Worm (Caenorhabditis elegans): ENCODE measurements around the gene W07G4.1.
A peak's percentile ranks its signal among the peaks of the same experiment; 100 is the strongest.

Gene W07G4.1

ce11 chrV:13082442-13083126, 49.3 kb downstream of the W07G4.1 start, which contains the start of gene C34B4.2 (continued):
- TF ChIP-seq nhr-77 (tag; optimal IDR thresholded peaks at IDR 0.05) (peak; percentile 5), T20F7.1 (GFP tag; optimal IDR thresholded peaks at IDR 0.05) (peak; percentile 25), pha-4 (GFP tag; IDR thresholded peaks at IDR 0.05) (peak; percentile 61), pha-4 (tag; optimal IDR thresholded peaks at IDR 0.05) (peak; percentile 85), F26F4.8 (GFP tag; conservative IDR thresholded peaks at IDR 0.05) (no peak)
